Fruit fly (Drosophila melanogaster) whole organism, embryonic: ENCODE measurements around the gene GstD8.

Source experiments
- Bdp1 ChIP-seq: fragments of 200-800 bp; sonication (Bioruptor generic); optimal IDR thresholded peaks from 3 replicates; lab custom pipeline; 2016; ENCODE audit warnings: missing biosample characterization, missing genetic modification characterization
- Blimp-1 ChIP-seq: fragments of 200-800 bp; sonication (Bioruptor generic); optimal IDR thresholded peaks from 3 replicates; lab custom pipeline; 2018; ENCODE audit warnings: missing biosample characterization, missing genetic modification characterization, mild to moderate bottlenecking, moderate library complexity, missing genetic modification reagents
- CG10147 ChIP-seq: fragments of 200-800 bp; sonication (Bioruptor generic); optimal IDR thresholded peaks from 2 replicates; lab custom pipeline; 2019; ENCODE audit warnings: missing biosample characterization, mild to moderate bottlenecking, missing genetic modification characterization, moderate library complexity
- CG10462 ChIP-seq: fragments of 200-800 bp; sonication (Bioruptor generic); optimal IDR thresholded peaks from 2 replicates; lab custom pipeline; 2016; ENCODE audit warnings: missing biosample characterization, missing genetic modification characterization
- CG11504 ChIP-seq: fragments of 200-800 bp; sonication (Bioruptor generic); optimal IDR thresholded peaks from 3 replicates; lab custom pipeline; 2019; ENCODE audit warnings: missing biosample characterization, mild to moderate bottlenecking, missing genetic modification characterization, moderate library complexity
- CG13123 ChIP-seq: fragments of 200-800 bp; sonication (Bioruptor generic); optimal IDR thresholded peaks from 2 replicates; lab custom pipeline; 2016; ENCODE audit warnings: missing biosample characterization, missing genetic modification characterization
- CG13424 ChIP-seq: fragments of 200-800 bp; sonication (Bioruptor generic); optimal IDR thresholded peaks from 2 replicates; lab custom pipeline; 2019; ENCODE audit warnings: missing biosample characterization, mild to moderate bottlenecking, missing genetic modification characterization, moderate library complexity
- CG14014 ChIP-seq: fragments of 200-800 bp; sonication (Bioruptor generic); IDR thresholded peaks from 2 replicates; pipeline ENCODE4 v1.3.6; 2022; ENCODE audit warnings: missing biosample characterization, missing genetic modification characterization
- CG14441 ChIP-seq: fragments of 200-800 bp; sonication (Bioruptor generic); IDR thresholded peaks from 2 replicates; pipeline ENCODE4 v1.3.6; 2022; ENCODE audit warnings: missing biosample characterization, missing genetic modification characterization
- CG15011 ChIP-seq: fragments of 200-800 bp; sonication (Bioruptor generic); optimal IDR thresholded peaks from 3 replicates; lab custom pipeline; 2018; ENCODE audit warnings: missing biosample characterization, mild to moderate bottlenecking, missing genetic modification characterization
- CG1529 ChIP-seq: fragments of 200-800 bp; sonication (Bioruptor generic); optimal IDR thresholded peaks from 3 replicates; lab custom pipeline; 2018; ENCODE audit warnings: missing biosample characterization, missing genetic modification characterization
- CG15514 ChIP-seq: fragments of 200-800 bp; sonication (Bioruptor generic); optimal IDR thresholded peaks from 3 replicates; lab custom pipeline; 2017; ENCODE audit warnings: missing biosample characterization, missing genetic modification characterization, mild to moderate bottlenecking, moderate library complexity, missing genetic modification reagents
- CG1602 ChIP-seq: fragments of 200-800 bp; sonication (Bioruptor generic); optimal IDR thresholded peaks from 3 replicates; lab custom pipeline; 2016; ENCODE audit warnings: missing biosample characterization, missing genetic modification characterization
- CG1603 ChIP-seq: fragments of 200-800 bp; sonication (Bioruptor generic); optimal IDR thresholded peaks from 2 replicates; lab custom pipeline; 2019; ENCODE audit warnings: missing biosample characterization, mild to moderate bottlenecking, missing genetic modification characterization, moderate library complexity
- CG17612 ChIP-seq: fragments of 200-800 bp; sonication (Bioruptor generic); IDR thresholded peaks from 2 replicates; pipeline ENCODE4 v1.3.6; 2022; ENCODE audit warnings: missing biosample characterization, missing genetic modification characterization
- CG17829 ChIP-seq: fragments of 200-800 bp; optimal IDR thresholded peaks from 2 replicates; lab custom pipeline; 2019; ENCODE audit warnings: missing biosample characterization, mild to moderate bottlenecking, missing genetic modification characterization, moderate library complexity
- CG3847 ChIP-seq: fragments of 200-800 bp; sonication (Bioruptor generic); IDR thresholded peaks from 2 replicates; pipeline ENCODE4 v1.3.6; 2022; ENCODE audit warnings: missing biosample characterization, missing genetic modification characterization
- CG8089 ChIP-seq: fragments of 200-800 bp; sonication (Bioruptor generic); optimal IDR thresholded peaks from 3 replicates; lab custom pipeline; 2016; ENCODE audit warnings: missing biosample characterization, missing genetic modification characterization
- CG8290 ChIP-seq, 3 experiments: fragments of 200-800 bp; sonication (Bioruptor generic); optimal IDR thresholded peaks; 2 replicates each; lab custom pipeline; 2016 to 2019; ENCODE audit warnings: missing biosample characterization in 3 of 3, missing genetic modification characterization in 3 of 3, mild to moderate bottlenecking in 2 of 3, moderate library complexity in 1 of 3
- D19A ChIP-seq: fragments of 200-800 bp; optimal IDR thresholded peaks from 3 replicates; lab custom pipeline; 2019; ENCODE audit warnings: missing biosample characterization, mild to moderate bottlenecking, missing genetic modification characterization, moderate library complexity
- D19B ChIP-seq: fragments of 200-800 bp; sonication (Bioruptor generic); optimal IDR thresholded peaks from 2 replicates; lab custom pipeline; 2017; ENCODE audit warnings: missing biosample characterization, mild to moderate bottlenecking, missing genetic modification characterization
- Dref ChIP-seq: fragments of 200-800 bp; sonication (Bioruptor generic); IDR thresholded peaks from 2 replicates; pipeline ENCODE4 v1.3.6; 2022; ENCODE audit warnings: missing biosample characterization, missing genetic modification characterization
- H2.0 ChIP-seq: fragments of 200-800 bp; sonication (Bioruptor generic); IDR thresholded peaks from 2 replicates; pipeline ENCODE4 v1.3.6; 2022; ENCODE audit warnings: missing biosample characterization, missing genetic modification characterization
- HLHmδ ChIP-seq: fragments of 200-800 bp; sonication (Bioruptor generic); optimal IDR thresholded peaks from 2 replicates; lab custom pipeline; 2018; ENCODE audit warnings: missing biosample characterization, mild to moderate bottlenecking, missing genetic modification characterization, moderate library complexity
- Lhr ChIP-seq: fragments of 200-800 bp; sonication (Bioruptor generic); optimal IDR thresholded peaks from 3 replicates; lab custom pipeline; 2017; ENCODE audit warnings: mild to moderate bottlenecking, missing biosample characterization, missing genetic modification reagents, missing genetic modification characterization
- Ptx1 ChIP-seq: fragments of 200-800 bp; sonication (Bioruptor generic); IDR thresholded peaks from 2 replicates; pipeline ENCODE4 v1.3.6; 2022; ENCODE audit warnings: missing biosample characterization, missing genetic modification characterization
- ap ChIP-seq: fragments of 200-800 bp; sonication (Bioruptor generic); IDR thresholded peaks from 2 replicates; pipeline ENCODE4 v1.3.6; 2022; ENCODE audit warnings: missing biosample characterization, missing genetic modification characterization
- chinmo ChIP-seq: fragments of 200-800 bp; sonication (Bioruptor generic); IDR thresholded peaks from 4 replicates; pipeline ENCODE4 v1.3.6; 2022; ENCODE audit warnings: missing biosample characterization, missing genetic modification characterization; ENCODE audit not compliant: partially characterized antibody
- ci ChIP-seq: fragments of 200-800 bp; sonication (Bioruptor generic); IDR thresholded peaks from 3 replicates; pipeline ENCODE4 v1.3.6; 2022; ENCODE audit warnings: missing biosample characterization, missing genetic modification characterization
- fd64A ChIP-seq: fragments of 200-800 bp; sonication (Bioruptor generic); optimal IDR thresholded peaks from 3 replicates; lab custom pipeline; 2018; ENCODE audit warnings: missing biosample characterization, mild to moderate bottlenecking, missing genetic modification characterization
- ftz-f1 ChIP-seq: fragments of 200-800 bp; sonication (Bioruptor generic); optimal IDR thresholded peaks from 2 replicates; lab custom pipeline; 2016; ENCODE audit warnings: missing biosample characterization, missing genetic modification characterization
- gem ChIP-seq: fragments of 200-800 bp; sonication (Bioruptor generic); optimal IDR thresholded peaks from 2 replicates; lab custom pipeline; 2019; ENCODE audit warnings: missing biosample characterization, mild to moderate bottlenecking, missing genetic modification characterization, moderate library complexity
- maf-S ChIP-seq: fragments of 200-800 bp; sonication (Bioruptor generic); optimal IDR thresholded peaks from 2 replicates; lab custom pipeline; 2016; ENCODE audit warnings: missing biosample characterization, missing genetic modification characterization
- nau ChIP-seq: fragments of 200-800 bp; sonication (Bioruptor generic); optimal IDR thresholded peaks from 3 replicates; lab custom pipeline; 2017; ENCODE audit warnings: missing biosample characterization, mild to moderate bottlenecking, missing genetic modification characterization, missing genetic modification reagents
- nerfin-2 ChIP-seq: fragments of 200-800 bp; sonication (Bioruptor generic); IDR thresholded peaks from 2 replicates; pipeline ENCODE4 v1.3.6; 2022; ENCODE audit warnings: missing biosample characterization, missing genetic modification characterization; ENCODE audit not compliant: partially characterized antibody
- p53 ChIP-seq: fragments of 200-800 bp; sonication (Bioruptor generic); optimal IDR thresholded peaks from 2 replicates; lab custom pipeline; 2016; ENCODE audit warnings: missing biosample characterization, missing genetic modification characterization
- pros ChIP-seq: fragments of 200-800 bp; sonication (Bioruptor generic); optimal IDR thresholded peaks from 3 replicates; lab custom pipeline; 2019; ENCODE audit warnings: missing biosample characterization, mild to moderate bottlenecking, missing genetic modification characterization, moderate library complexity
- scrt ChIP-seq: fragments of 200-800 bp; sonication (Bioruptor generic); optimal IDR thresholded peaks from 2 replicates; lab custom pipeline; 2018; ENCODE audit warnings: missing biosample characterization, mild to moderate bottlenecking, missing genetic modification characterization, moderate library complexity
- sna ChIP-seq: fragments of 200-800 bp; sonication (Bioruptor generic); IDR thresholded peaks from 2 replicates; pipeline ENCODE4 v1.3.6; 2022; ENCODE audit warnings: missing biosample characterization, missing genetic modification characterization; ENCODE audit not compliant: partially characterized antibody
- sqz ChIP-seq: fragments of 200-800 bp; sonication (Bioruptor generic); optimal IDR thresholded peaks from 3 replicates; lab custom pipeline; 2018; ENCODE audit warnings: missing biosample characterization, mild to moderate bottlenecking, missing genetic modification characterization
- stc ChIP-seq: fragments of 200-800 bp; sonication (Bioruptor generic); IDR thresholded peaks from 2 replicates; pipeline ENCODE4 v1.3.6; 2022; ENCODE audit warnings: missing biosample characterization, missing genetic modification characterization
- tll ChIP-seq, 2 experiments: fragments of 200-800 bp in 1 of 2; fragments of >200 bp in 1 of 2; sonication (Bioruptor generic) in 1 of 2; optimal IDR thresholded peaks; 2 replicates each; lab custom pipeline; 2017 to 2019; ENCODE audit warnings: missing biosample characterization in 2 of 2, missing genetic modification characterization in 2 of 2, mild to moderate bottlenecking in 1 of 2, moderate library complexity in 1 of 2
- trem ChIP-seq: fragments of 200-800 bp; optimal IDR thresholded peaks from 3 replicates; lab custom pipeline; 2019; ENCODE audit warnings: missing biosample characterization, mild to moderate bottlenecking, missing genetic modification characterization, moderate library complexity
- zen ChIP-seq: fragments of 200-800 bp; sonication (Bioruptor generic); optimal IDR thresholded peaks from 3 replicates; lab custom pipeline; 2018; ENCODE audit warnings: missing biosample characterization, mild to moderate bottlenecking, missing genetic modification characterization, moderate library complexity
- zfh2 ChIP-seq: fragments of 200-800 bp; sonication (Bioruptor generic); optimal IDR thresholded peaks from 2 replicates; lab custom pipeline; 2016; ENCODE audit warnings: missing biosample characterization, missing genetic modification characterization

GstD8 gene

DNA sequence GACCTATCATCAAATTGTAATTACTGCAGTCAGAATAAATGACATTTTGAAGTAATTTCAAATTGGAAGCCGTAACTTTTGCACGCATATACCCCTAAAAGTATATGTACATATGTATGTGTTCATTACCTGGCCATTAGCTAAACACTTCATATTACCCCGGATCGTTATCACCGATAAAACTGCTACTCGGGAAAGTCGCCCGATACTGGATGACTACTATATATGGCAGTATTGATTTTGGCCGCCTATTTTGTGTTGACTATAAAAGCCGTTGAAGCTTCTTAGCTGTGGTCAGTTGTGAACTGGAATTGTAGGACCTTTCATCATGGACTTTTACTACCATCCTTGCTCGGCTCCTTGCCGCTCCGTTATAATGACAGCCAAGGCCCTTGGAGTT, at the start of gene GstD8:
Gene GstD8, plus strand, starts transcription at position 301 of the 400 bp plus-strand sequence.
- TF ChIP-seq Ptx1 (GFP tag; lab: Robert Waterston, UW) (no peak), zen (peak; percentile 56), ci (GFP tag; lab: Robert Waterston, UW) (no peak), CG11504 (no peak), maf-S (GFP tag; lab: Kevin White, UChicago) (no peak), stc (GFP tag; lab: Robert Waterston, UW) (no peak), CG13424 (tag; lab: Kevin White, UChicago) (no peak), CG1602 (GFP tag; lab: Kevin White, UChicago) (no peak)

DNA sequence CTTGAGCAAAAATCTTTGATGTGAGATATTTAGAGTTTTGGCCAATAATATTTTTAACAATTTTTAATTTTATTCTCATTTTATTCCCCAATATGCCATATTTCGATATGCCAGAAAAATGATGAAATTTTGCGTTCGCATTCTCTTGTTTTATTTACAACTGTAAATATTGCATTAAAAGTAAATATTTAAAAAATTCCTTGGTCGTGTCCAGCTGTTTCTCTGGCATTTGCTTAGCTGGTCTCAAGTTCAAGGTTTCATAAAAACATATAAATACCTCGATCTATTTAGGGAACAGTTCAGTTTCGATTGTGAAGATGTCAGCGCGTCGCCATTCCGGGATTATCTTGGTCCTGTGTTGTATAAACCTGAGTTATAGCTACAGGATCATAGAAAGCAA, 38.4 kb upstream of the GstD8 start, which contains the start of gene Sgsf:
Gene Sgsf, plus strand, starts transcription at position 301 of the 400 bp plus-strand sequence.
- TF ChIP-seq CG13123 (no peak), sna (GFP tag; lab: Robert Waterston, UW) (no peak), CG1603 (tag; lab: Kevin White, UChicago) (no peak), Dref (GFP tag; lab: Robert Waterston, UW) (no peak), zfh2 (GFP tag; lab: Kevin White, UChicago) (no peak), nau (no peak)
- TF ChIP-seq, all 482 proteins: peak for 0

DNA sequence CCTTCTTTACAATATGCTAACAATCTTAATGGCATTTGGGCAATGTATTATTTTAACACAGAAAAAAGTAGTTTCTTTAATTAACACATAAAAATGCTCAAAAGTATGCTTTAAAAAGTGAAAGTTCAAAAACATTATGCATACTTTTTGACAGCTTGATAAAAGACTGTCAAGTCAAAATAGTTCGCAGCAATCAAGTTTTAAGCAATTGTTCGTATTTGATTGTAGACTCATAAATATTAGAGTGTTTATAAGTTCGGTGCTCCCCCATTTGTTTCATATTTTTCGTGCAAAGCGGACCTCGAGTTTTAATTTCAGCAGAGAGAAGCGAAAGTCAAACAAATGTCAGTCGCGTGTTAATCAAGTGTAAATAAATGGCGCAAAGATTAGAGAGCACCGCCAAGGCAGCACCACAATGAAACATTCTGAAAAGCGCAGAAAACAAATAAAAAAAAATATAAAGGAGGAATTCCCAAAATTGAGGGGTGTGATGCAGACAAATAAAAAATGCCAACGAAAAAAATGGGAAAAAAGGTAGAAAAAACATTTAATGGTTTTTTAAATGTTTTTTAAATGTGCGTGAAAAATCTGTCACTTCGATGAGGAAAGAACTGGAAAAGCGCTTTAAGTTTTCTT, 34.8 kb upstream of the GstD8 start:
- TF ChIP-seq Bdp1 (GFP tag; lab: Kevin White, UChicago) = no peak
- TF ChIP-seq HLHmδ (GFP tag; lab: Kevin White, UChicago) = no peak
- TF ChIP-seq CG15011 = no peak
- TF ChIP-seq D19A (tag; lab: Kevin White, UChicago) = peak; percentile 68
- TF ChIP-seq gem = peak; percentile 17
- TF ChIP-seq CG17612 (GFP tag; lab: Robert Waterston, UW) = peak; percentile 89
- TF ChIP-seq sqz (GFP tag; lab: Kevin White, UChicago) = peak; percentile 12
- TF ChIP-seq CG8290 (GFP tag; optimal IDR thresholded peaks at IDR 0.05; lab: Kevin White, UChicago) = peak; percentile 94
- TF ChIP-seq CG8290 (tag; optimal IDR thresholded peaks at IDR 0.05; lab: Kevin White, UChicago) = peak in 1 of 2 experiments; percentile 81

DNA sequence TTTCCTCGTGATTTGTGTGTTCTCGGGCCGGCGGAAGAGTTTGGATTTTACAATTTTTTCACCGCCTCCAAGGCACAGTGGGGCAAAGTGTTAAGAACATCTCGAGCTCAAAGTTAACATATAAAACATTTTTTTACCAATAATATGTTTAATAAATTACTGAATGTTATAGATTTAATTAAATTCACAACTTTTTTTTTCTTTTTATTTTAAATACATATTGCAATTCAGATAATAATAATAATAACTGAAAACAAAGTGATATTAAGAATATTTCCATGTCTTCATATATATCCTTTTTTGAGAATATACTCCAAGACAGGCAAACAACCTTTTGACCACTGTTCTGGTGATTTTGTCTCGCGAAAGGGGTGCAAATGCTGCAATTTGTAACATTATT, 33.8 kb upstream of the GstD8 start:
- TF ChIP-seq trem (no peak), scrt (GFP tag; lab: Kevin White, UChicago) (no peak), chinmo (GFP tag; lab: Robert Waterston, UW) (no peak), CG10462 (no peak), tll (GFP tag; optimal IDR thresholded peaks at IDR 0.05; lab: Kevin White, UChicago) (no peak), Lhr (GFP tag; lab: Kevin White, UChicago) (no peak), ap (no peak), CG14014 (GFP tag; lab: Robert Waterston, UW) (no peak), CG10147 (no peak), CG17829 (tag; lab: Kevin White, UChicago) (peak; percentile 33), HLHmδ (GFP tag; lab: Kevin White, UChicago) (no peak), pros (no peak), ftz-f1 (GFP tag; lab: Kevin White, UChicago) (no peak), H2.0 (GFP tag; lab: Robert Waterston, UW) (no peak), ci (GFP tag; lab: Robert Waterston, UW) (no peak), CG8089 (no peak), Blimp-1 (peak; percentile 51), CG3847 (no peak), CG14441 (GFP tag; lab: Robert Waterston, UW) (no peak), D19B (GFP tag; lab: Kevin White, UChicago) (no peak), fd64A (GFP tag; lab: Kevin White, UChicago) (no peak), p53 (GFP tag; lab: Kevin White, UChicago) (no peak), nerfin-2 (GFP tag; lab: Robert Waterston, UW) (no peak), CG1529 (GFP tag; lab: Kevin White, UChicago) (no peak), CG15514 (GFP tag; lab: Kevin White, UChicago) (no peak)
